Worm (Caenorhabditis elegans): ENCODE results near the gene fbxb-82.

- no peak for TF ChIP-seq F13H6.1 (tag; optimal IDR thresholded peaks at IDR 0.05)
- no peak for TF ChIP-seq unc-55 (GFP tag; optimal IDR thresholded peaks at IDR 0.05)
- TF ChIP-seq pqm-1 (tag; optimal IDR thresholded peaks at IDR 0.05), result no peak
- no peak for TF ChIP-seq hlh-30 (tag; optimal IDR thresholded peaks at IDR 0.05; ENCODE audit: insufficient read depth)
- TF ChIP-seq elt-2 (tag; optimal IDR thresholded peaks at IDR 0.05), result no peak
Measured at ce11 chrIII:134194-134593, 8.8 kb downstream of the fbxb-82 start, which contains the start of gene pals-25.

All from whole organism, late embryonic.